Fruit fly (Drosophila melanogaster) whole organism, adult: ENCODE results near the gene CG6052.
A peak's percentile ranks its signal among the peaks of the same experiment; 100 is the strongest.

Source experiments
- CG11617 ChIP-seq: fragments of 200-800 bp; sonication (Bioruptor generic); optimal IDR thresholded peaks from 2 replicates; lab custom pipeline; 2017; ENCODE audit warnings: mild to moderate bottlenecking, missing biosample characterization, missing genetic modification reagents, missing genetic modification characterization
- CG12768 ChIP-seq: fragments of 200-800 bp; sonication (Bioruptor generic); optimal IDR thresholded peaks from 2 replicates; lab custom pipeline; 2017; ENCODE audit warnings: missing biosample characterization, missing genetic modification characterization, mild to moderate bottlenecking, moderate library complexity, missing genetic modification reagents
- CG14711 ChIP-seq: fragments of 200-800 bp; sonication (Bioruptor generic); optimal IDR thresholded peaks from 2 replicates; lab custom pipeline; 2018; ENCODE audit warnings: missing biosample characterization, mild to moderate bottlenecking, missing genetic modification characterization, moderate library complexity
- CG1620 ChIP-seq: fragments of 200-800 bp; sonication (Bioruptor generic); optimal IDR thresholded peaks from 2 replicates; lab custom pipeline; 2016; ENCODE audit warnings: missing biosample characterization, missing genetic modification characterization
- CG33017 ChIP-seq: fragments of 200-800 bp; sonication (Bioruptor generic); optimal IDR thresholded peaks from 2 replicates; lab custom pipeline; 2018; ENCODE audit warnings: missing biosample characterization, mild to moderate bottlenecking, missing genetic modification characterization, moderate library complexity
- CG5204 ChIP-seq: fragments of 200-800 bp; sonication (Bioruptor generic); optimal IDR thresholded peaks from 2 replicates; lab custom pipeline; 2016; ENCODE audit warnings: missing biosample characterization, missing genetic modification characterization
- CG7045 ChIP-seq: fragments of 200-800 bp; sonication (Bioruptor generic); optimal IDR thresholded peaks from 2 replicates; lab custom pipeline; 2017; ENCODE audit warnings: missing biosample characterization, mild to moderate bottlenecking, missing genetic modification characterization
- CG7101 ChIP-seq: fragments of 200-800 bp; sonication (Bioruptor generic); optimal IDR thresholded peaks from 2 replicates; lab custom pipeline; 2018; ENCODE audit warnings: missing biosample characterization, mild to moderate bottlenecking, missing genetic modification characterization, moderate library complexity
- Clk ChIP-seq: fragments of 200-800 bp; sonication (Bioruptor generic); optimal IDR thresholded peaks from 2 replicates; lab custom pipeline; 2017; ENCODE audit warnings: missing biosample characterization, missing genetic modification characterization
- Crg-1 ChIP-seq: fragments of 200-800 bp; sonication (Bioruptor generic); optimal IDR thresholded peaks from 2 replicates; lab custom pipeline; 2016; ENCODE audit warnings: missing biosample characterization, missing genetic modification characterization
- Hr96 ChIP-seq: fragments of 200-800 bp; sonication (Bioruptor generic); optimal IDR thresholded peaks from 2 replicates; lab custom pipeline; 2016; ENCODE audit warnings: missing biosample characterization, missing genetic modification characterization
- Mnt ChIP-seq: fragments of 200-800 bp; sonication (Bioruptor generic); optimal IDR thresholded peaks from 2 replicates; lab custom pipeline; 2016; ENCODE audit warnings: missing biosample characterization, mild to moderate bottlenecking, missing genetic modification characterization
- bab1 ChIP-seq: fragments of 200-800 bp; sonication (Bioruptor generic); optimal IDR thresholded peaks from 3 replicates; lab custom pipeline; 2019; ENCODE audit warnings: missing biosample characterization, mild to moderate bottlenecking, missing genetic modification characterization, moderate library complexity
- cic ChIP-seq: fragments of 200-800 bp; sonication (Bioruptor generic); optimal IDR thresholded peaks from 2 replicates; lab custom pipeline; 2017; ENCODE audit warnings: missing biosample characterization, mild to moderate bottlenecking, missing genetic modification characterization, moderate library complexity
- cnc ChIP-seq, 2 experiments: fragments of >200 bp; optimal IDR thresholded peaks; 2 replicates each; lab custom pipeline; 2017
- kay ChIP-seq: fragments of 200-800 bp; sonication (Bioruptor generic); peaks from one replicate; lab custom pipeline; 2016; ENCODE audit warnings: missing biosample characterization, missing genetic modification characterization, borderline replicate concordance
- ovo ChIP-seq: fragments of 200-800 bp; sonication (Bioruptor generic); optimal IDR thresholded peaks from 2 replicates; lab custom pipeline; 2016; ENCODE audit warnings: missing biosample characterization, missing genetic modification characterization
- pad ChIP-seq: fragments of 200-800 bp; sonication (Bioruptor generic); optimal IDR thresholded peaks from 3 replicates; lab custom pipeline; 2017; ENCODE audit warnings: missing biosample characterization, missing genetic modification characterization, mild to moderate bottlenecking, moderate library complexity, missing genetic modification reagents
- tj ChIP-seq: fragments of 200-800 bp; sonication (Bioruptor generic); optimal IDR thresholded peaks from 3 replicates; lab custom pipeline; 2017; ENCODE audit warnings: missing biosample characterization, mild to moderate bottlenecking, missing genetic modification characterization, moderate library complexity
- toe ChIP-seq: fragments of 200-800 bp; sonication (Bioruptor generic); optimal IDR thresholded peaks from 2 replicates; lab custom pipeline; 2016; ENCODE audit warnings: missing biosample characterization, missing genetic modification characterization

CG6052 gene

DNA sequence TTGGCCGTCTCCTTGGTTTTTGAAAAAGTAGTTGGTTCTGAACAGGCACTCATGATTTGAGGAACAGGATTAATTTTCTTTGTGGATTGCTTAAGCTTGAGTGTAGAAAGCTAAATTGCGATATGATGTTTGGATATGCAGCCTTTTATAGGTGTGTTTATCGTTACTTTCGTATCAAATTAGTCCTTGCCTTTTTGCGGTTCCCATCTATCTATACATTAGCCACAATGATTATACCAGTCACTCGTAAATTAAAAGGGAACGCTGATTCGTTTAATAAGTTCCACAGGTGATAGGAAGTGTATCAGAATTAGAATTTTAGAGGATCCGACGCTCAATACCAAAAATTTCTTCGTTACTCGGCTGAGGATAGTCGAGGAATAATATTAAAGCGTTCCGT is 17.6 kb upstream of the CG6052 start, which contains the start of gene CG6034:
Gene CG6034 (minus strand): TSS at position 101 of the 400 bp plus-strand sequence.
- TF ChIP-seq Hr96 (GFP tag; lab: Kevin White, UChicago) (no peak), CG12768 (GFP tag; lab: Kevin White, UChicago) (no peak), CG33017 (tag; lab: Kevin White, UChicago) (no peak), Clk (no peak), pad (no peak), bab1 (GFP tag; lab: Kevin White, UChicago) (no peak), CG1620 (GFP tag; lab: Kevin White, UChicago) (no peak), ovo (GFP tag; lab: Kevin White, UChicago) (no peak), Crg-1 (GFP tag; lab: Kevin White, UChicago) (no peak), kay (GFP tag; lab: Kevin White, UChicago) (no peak), tj (GFP tag; lab: Kevin White, UChicago) (no peak), CG5204 (no peak)

DNA sequence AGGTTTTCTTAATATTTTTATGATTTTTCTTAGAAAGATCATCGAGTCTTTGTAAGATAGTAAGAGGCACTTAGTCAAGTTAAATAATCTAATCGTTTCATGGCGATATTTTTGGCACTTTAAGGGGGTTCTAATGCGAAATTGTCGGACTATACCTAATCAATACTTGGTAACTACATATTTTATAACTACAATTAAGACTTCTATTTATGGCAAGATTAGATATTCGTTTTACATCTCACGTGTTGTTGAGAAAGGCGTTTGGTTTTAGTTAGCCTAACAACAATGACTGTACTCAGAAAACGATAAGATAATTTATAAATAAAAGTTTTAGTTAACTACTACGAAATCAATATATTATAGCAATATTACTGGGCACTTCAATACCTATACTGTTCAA is 13.4 kb upstream of the CG6052 start:
- TF ChIP-seq ovo (GFP tag; lab: Kevin White, UChicago), result no peak
- TF ChIP-seq Crg-1 (GFP tag; lab: Kevin White, UChicago), result no peak
- TF ChIP-seq toe (GFP tag; lab: Kevin White, UChicago), result no peak
- TF ChIP-seq kay (GFP tag; lab: Kevin White, UChicago), result no peak
- no peak for TF ChIP-seq CG5204
- TF ChIP-seq Mnt (GFP tag; lab: Kevin White, UChicago), result no peak
- TF ChIP-seq CG7045 (GFP tag; lab: Kevin White, UChicago), result no peak
- TF ChIP-seq CG11617 (GFP tag; lab: Kevin White, UChicago), result no peak
- no peak for TF ChIP-seq Clk
- TF ChIP-seq CG1620 (GFP tag; lab: Kevin White, UChicago), result no peak
- TF ChIP-seq Hr96 (GFP tag; lab: Kevin White, UChicago), result no peak
- TF ChIP-seq pad, result no peak

DNA sequence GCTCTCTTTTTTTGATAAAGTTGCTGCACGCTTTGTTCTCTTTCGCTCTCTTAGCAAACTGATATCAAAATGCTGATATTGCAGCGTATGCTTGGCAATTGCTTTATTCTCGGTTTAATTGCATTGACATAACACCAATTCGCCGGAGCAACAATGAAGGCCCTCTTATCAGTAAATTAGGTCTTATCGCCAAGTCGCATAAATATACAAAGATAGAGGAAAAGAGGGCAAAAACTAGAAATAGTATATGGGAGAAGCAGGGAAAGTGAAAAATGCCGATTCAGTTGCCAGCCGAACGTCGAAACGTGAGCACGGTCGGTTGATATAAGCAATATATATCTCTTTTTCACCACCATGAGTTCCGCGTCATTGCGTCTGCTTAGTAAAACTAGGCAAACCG is 11.3 kb upstream of the CG6052 start, which contains the start of gene CG7460:
Gene CG7460 (plus strand): TSS at position 70 of the 400 bp plus-strand sequence.
- TF ChIP-seq bab1 (GFP tag; lab: Kevin White, UChicago) (peak; percentile 20), CG7101 (tag; lab: Kevin White, UChicago) (peak; percentile 14), toe (GFP tag; lab: Kevin White, UChicago) (peak; percentile 3), tj (GFP tag; lab: Kevin White, UChicago) (peak; percentile 70), kay (GFP tag; lab: Kevin White, UChicago) (peak; percentile 96), pad (no peak), CG33017 (tag; lab: Kevin White, UChicago) (peak; percentile 47), cic (peak; percentile 80), CG5204 (peak; percentile 32), Hr96 (GFP tag; lab: Kevin White, UChicago) (peak; percentile 26), Crg-1 (GFP tag; lab: Kevin White, UChicago) (no peak), ovo (GFP tag; lab: Kevin White, UChicago) (no peak)

DNA sequence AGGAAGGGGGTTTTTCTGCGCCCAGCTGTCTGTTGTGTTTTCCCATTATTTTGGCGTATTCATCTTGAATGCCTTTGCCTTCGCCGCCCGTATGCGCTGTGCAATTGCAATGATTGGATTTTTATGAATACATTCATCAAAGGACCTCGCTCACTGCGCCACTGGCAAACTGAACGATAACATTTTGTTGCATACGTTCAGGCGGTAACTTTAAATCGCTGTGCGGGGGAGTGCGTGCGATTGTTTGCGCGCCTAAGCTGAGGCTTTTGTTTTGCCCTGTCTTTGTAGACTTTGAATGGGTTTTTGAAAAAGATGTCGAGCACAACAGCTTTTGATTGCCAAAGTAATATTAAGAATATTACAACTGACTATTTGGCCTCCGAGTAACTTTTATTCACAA is 10.4 kb upstream of the CG6052 start:
- TF ChIP-seq CG14711, result no peak
- no peak for TF ChIP-seq CG7045 (GFP tag; lab: Kevin White, UChicago)
- TF ChIP-seq kay (GFP tag; lab: Kevin White, UChicago), result no peak
- no peak for TF ChIP-seq CG12768 (GFP tag; lab: Kevin White, UChicago)
- TF ChIP-seq CG7101 (tag; lab: Kevin White, UChicago), result no peak
- no peak for TF ChIP-seq tj (GFP tag; lab: Kevin White, UChicago)
- no peak for TF ChIP-seq cnc (optimal IDR thresholded peaks at IDR 0.05; lab: Kevin White, UChicago)
- TF ChIP-seq pad, result no peak
- TF ChIP-seq CG33017 (tag; lab: Kevin White, UChicago), result no peak
- no peak for TF ChIP-seq Crg-1 (GFP tag; lab: Kevin White, UChicago)
- no peak for TF ChIP-seq toe (GFP tag; lab: Kevin White, UChicago)

DNA sequence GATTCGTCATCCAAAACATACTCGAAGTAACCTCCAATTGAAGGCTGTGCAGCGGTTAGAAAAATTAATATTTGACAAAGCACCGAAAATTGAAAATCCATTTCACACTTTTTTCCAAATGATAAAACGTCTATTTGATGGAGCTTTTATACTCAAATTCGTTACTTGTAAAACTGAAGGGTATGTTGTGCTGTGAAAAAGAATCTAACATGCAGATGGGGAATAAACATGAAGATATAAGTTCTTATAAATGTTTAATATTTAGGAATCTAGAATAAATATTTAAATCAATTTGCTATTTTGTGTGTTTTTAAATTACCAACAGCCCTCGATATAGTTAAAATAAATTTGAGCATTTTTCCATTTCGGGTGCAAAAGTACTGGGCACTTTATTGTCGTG is 9.4 kb downstream of the CG6052 start, which contains the start of gene CheB74a:
Gene CheB74a (minus strand): TSS at position 101 of the 400 bp plus-strand sequence.
- TF ChIP-seq cic, result no peak
- TF ChIP-seq Clk, result no peak
- no peak for TF ChIP-seq CG5204
- no peak for TF ChIP-seq kay (GFP tag; lab: Kevin White, UChicago)
- TF ChIP-seq CG12768 (GFP tag; lab: Kevin White, UChicago), result no peak
- no peak for TF ChIP-seq CG7101 (tag; lab: Kevin White, UChicago)
- TF ChIP-seq Hr96 (GFP tag; lab: Kevin White, UChicago), result no peak
- TF ChIP-seq tj (GFP tag; lab: Kevin White, UChicago), result no peak
- no peak for TF ChIP-seq bab1 (GFP tag; lab: Kevin White, UChicago)

DNA sequence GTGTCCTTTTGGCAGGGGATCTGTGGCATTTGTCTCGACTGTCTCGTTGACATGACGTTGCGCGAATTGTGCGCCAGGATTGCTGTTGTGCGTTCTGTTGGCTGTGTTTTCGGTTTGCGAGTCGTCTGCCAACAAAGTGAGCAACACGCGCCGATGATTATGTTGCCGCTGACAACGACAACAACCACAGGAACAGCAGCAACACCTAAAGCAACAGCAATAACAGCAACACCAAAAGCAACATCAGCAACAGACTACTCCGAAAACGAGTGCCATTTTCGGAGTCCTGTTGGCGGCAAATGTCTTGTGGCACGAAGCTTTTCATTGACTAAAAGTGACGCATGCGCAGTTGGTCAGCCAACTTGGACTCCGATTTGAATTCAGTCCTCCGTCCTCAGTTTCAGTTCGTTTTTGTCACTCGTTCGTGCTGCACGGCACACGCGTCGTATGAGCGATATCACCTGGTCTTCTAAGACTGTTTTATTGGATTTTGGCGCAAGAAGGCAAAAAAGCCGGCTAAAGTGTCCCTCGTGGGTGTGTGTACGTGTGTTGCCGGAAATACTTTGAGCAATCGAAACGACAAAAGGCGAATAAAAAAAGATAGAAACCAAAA is 39.5 kb downstream of the CG6052 start, which contains the start of gene Ccn:
Gene Ccn (plus strand): TSS at position 437 of the 613 bp plus-strand sequence.
- no peak for TF ChIP-seq CG1620 (GFP tag; lab: Kevin White, UChicago)
- TF ChIP-seq kay (GFP tag; lab: Kevin White, UChicago), result no peak
- no peak for TF ChIP-seq CG7045 (GFP tag; lab: Kevin White, UChicago)
- no peak for TF ChIP-seq Hr96 (GFP tag; lab: Kevin White, UChicago)
- TF ChIP-seq cic, result no peak
- no peak for TF ChIP-seq Crg-1 (GFP tag; lab: Kevin White, UChicago)
- TF ChIP-seq Mnt (GFP tag; lab: Kevin White, UChicago), result no peak
- TF ChIP-seq CG11617 (GFP tag; lab: Kevin White, UChicago), result no peak
